Worm (Caenorhabditis elegans) whole organism, L3 larva: ENCODE data around the gene M88.4.

Experiments used
- ceh-28 ChIP-seq: fragments of 150-350 bp; optimal IDR thresholded peaks from 2 replicates; lab custom pipeline; 2014; ENCODE audit warnings: missing biosample characterization, missing genetic modification reagents, missing genetic modification characterization
- daf-12 ChIP-seq: fragments of 150-350 bp; optimal IDR thresholded peaks from 2 replicates; lab custom pipeline; 2014; ENCODE audit warnings: missing biosample characterization, missing genetic modification reagents, missing genetic modification characterization
- elt-3 ChIP-seq, 3 experiments: fragments of 150-350 bp in 1 of 3; sonication (generic microtip) in 2 of 3; optimal IDR thresholded peaks; 2 replicates in 2 of 3; 4 replicates in 1 of 3; lab custom pipeline; 2014 to 2017; ENCODE audit warnings: missing biosample characterization in 3 of 3, missing genetic modification characterization in 3 of 3
- nfya-1 ChIP-seq: sonication (generic microtip); optimal IDR thresholded peaks from 2 replicates; lab custom pipeline; 2017; ENCODE audit warnings: missing genetic modification characterization, mild to moderate bottlenecking, missing compliant biosample characterization, antibody characterized with exemption, moderate library complexity; ENCODE audit not compliant: insufficient read depth
- pha-4 ChIP-seq: fragments of 150-350 bp; optimal IDR thresholded peaks from 2 replicates; lab custom pipeline; 2014; ENCODE audit warnings: missing biosample characterization, missing genetic modification reagents, missing genetic modification characterization
- unc-62 ChIP-seq: fragments of 150-350 bp; sonication (generic microtip); optimal IDR thresholded peaks from 4 replicates; lab custom pipeline; 2014; ENCODE audit warnings: missing biosample characterization, missing genetic modification reagents, missing genetic modification characterization
- zag-1 ChIP-seq: fragments of 150-350 bp; optimal IDR thresholded peaks from 2 replicates; lab custom pipeline; 2014; ENCODE audit warnings: missing biosample characterization, missing genetic modification characterization
- ztf-4 ChIP-seq: fragments of 150-350 bp; optimal IDR thresholded peaks from 2 replicates; lab custom pipeline; 2014; ENCODE audit warnings: missing biosample characterization, missing genetic modification characterization

DNA sequence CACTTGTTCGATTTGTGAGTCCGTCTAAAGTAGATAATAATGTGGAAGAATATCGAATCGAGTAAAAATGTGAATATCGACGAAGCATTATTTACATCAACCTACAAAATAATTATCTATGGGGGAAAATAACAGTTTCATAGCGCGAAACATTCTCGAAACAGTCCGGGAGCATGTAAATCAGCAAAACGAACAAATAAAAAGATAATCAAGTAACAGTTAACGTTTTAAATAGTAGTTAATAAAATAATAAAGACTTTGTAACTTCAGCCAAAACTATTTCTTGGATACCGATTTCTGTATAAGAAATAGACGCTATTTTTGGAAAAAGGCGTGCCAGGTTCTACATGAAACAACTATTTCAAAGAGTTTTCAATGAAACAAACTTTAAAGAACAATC is 19.2 kb downstream of the M88.4 start, which contains the start of gene mlcd-1:
- TF ChIP-seq unc-62 (GFP tag; lab: Kevin White, UChicago): no peak
- no peak for TF ChIP-seq nfya-1 (tag; lab: Kevin White, UChicago)
- no peak for TF ChIP-seq zag-1 (tag; lab: Kevin White, UChicago)
- TF ChIP-seq ceh-28 (tag; lab: Kevin White, UChicago): no peak
- no peak for TF ChIP-seq elt-3 (tag; optimal IDR thresholded peaks at IDR 0.05; lab: Kevin White, UChicago)
- no peak for TF ChIP-seq pha-4 (tag; lab: Kevin White, UChicago)
- no peak for TF ChIP-seq daf-12 (tag; lab: Kevin White, UChicago)
- no peak for TF ChIP-seq ztf-4 (tag; lab: Kevin White, UChicago)
